Worm (Caenorhabditis elegans): ENCODE data around the gene fbxb-87.

ce11 chrIII:10939184-10939583, 44.9 kb downstream of the fbxb-87 start:
- TF ChIP-seq sem-4 (tag; optimal IDR thresholded peaks at IDR 0.05): no peak
- no peak for TF ChIP-seq ztf-11 (tag; optimal IDR thresholded peaks at IDR 0.05)
- TF ChIP-seq mab-5 (tag; optimal IDR thresholded peaks at IDR 0.05): no peak
- no peak for TF ChIP-seq unc-62 (GFP tag; optimal IDR thresholded peaks at IDR 0.05)
- no peak for TF ChIP-seq nhr-237 (tag; optimal IDR thresholded peaks at IDR 0.05)
- no peak for TF ChIP-seq ceh-82 (tag; optimal IDR thresholded peaks at IDR 0.05)
- TF ChIP-seq ZK546.5 (tag; optimal IDR thresholded peaks at IDR 0.05): no peak
- no peak for TF ChIP-seq nhr-10 (tag; optimal IDR thresholded peaks at IDR 0.05)
- TF ChIP-seq elt-3 (tag; optimal IDR thresholded peaks at IDR 0.05): no peak
- no peak for TF ChIP-seq skn-1 (tag; optimal IDR thresholded peaks at IDR 0.05)
- TF ChIP-seq snpc-4 (tag; optimal IDR thresholded peaks at IDR 0.05): no peak

Measured in whole organism, L2 larva.